Worm (Caenorhabditis elegans): Measurements from ENCODE around the gene unc-39.

DNA sequence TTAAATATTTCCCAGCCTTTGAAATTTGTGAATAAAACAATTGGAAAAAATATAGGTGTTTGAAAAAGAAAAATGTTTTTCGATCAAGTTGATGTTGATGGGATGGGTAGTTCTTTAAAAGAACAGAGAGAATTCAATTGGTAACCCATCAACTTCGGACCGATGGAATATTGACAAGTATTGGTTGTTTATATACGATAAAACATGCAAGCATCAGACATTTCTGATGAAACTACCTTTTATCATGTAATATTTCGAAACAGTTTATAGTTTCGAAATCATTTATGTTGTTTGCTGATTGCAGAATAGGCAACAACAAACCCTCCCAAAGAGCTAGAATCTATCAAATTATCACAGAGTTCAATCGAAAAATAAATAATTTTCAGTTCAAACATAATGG is 37.0 kb downstream of the unc-39 start:
- no peak for TF ChIP-seq him-1 (tag; optimal IDR thresholded peaks at IDR 0.05)
- no peak for TF ChIP-seq dao-5 (tag; optimal IDR thresholded peaks at IDR 0.05)
- no peak for TF ChIP-seq W03F9.2 (tag; optimal IDR thresholded peaks at IDR 0.05)
